Worm (Caenorhabditis elegans): ENCODE data around the gene T12C9.7.

The T12C9.7 gene

DNA sequence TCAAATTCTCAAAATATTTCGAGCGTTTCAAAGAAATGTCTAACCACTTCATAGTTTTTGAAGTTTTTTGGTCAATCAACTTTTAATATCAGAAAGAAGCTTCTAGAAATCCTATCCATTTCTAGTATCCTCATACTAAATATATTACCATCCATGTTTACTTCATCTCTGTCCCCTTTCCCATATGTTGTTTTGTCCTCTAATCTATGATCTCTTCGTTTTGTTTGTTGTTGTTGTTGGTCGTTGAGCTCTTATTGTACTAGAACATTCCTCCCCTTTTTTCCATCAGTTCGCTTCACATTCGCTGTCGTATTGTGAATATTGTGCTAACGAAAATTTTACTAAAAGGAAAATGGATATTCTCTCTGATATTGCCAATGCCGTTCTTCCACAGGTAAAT, 43.4 kb downstream of the T12C9.7 start, which contains the start of gene sod-5:
TSS of gene sod-5 (plus strand) at position 301 of the 400 bp plus-strand sequence.
- TF ChIP-seq B0310.2 (tag; optimal IDR thresholded peaks at IDR 0.05) (no peak), aly-1 (tag; optimal IDR thresholded peaks at IDR 0.05) (no peak), pes-1 (GFP tag; IDR thresholded peaks at IDR 0.05) (no peak), tbx-11 (GFP tag; IDR thresholded peaks at IDR 0.05) (no peak), scrt-1 (GFP tag; IDR thresholded peaks at IDR 0.05) (no peak), flt-1 (GFP tag; IDR thresholded peaks at IDR 0.05) (no peak), hnd-1 (tag; optimal IDR thresholded peaks at IDR 0.05) (no peak)

- TF ChIP-seq hnd-1 (tag; optimal IDR thresholded peaks at IDR 0.05), result no peak
- no peak for TF ChIP-seq hmg-4 (GFP tag; optimal IDR thresholded peaks at IDR 0.05)
- TF ChIP-seq flt-1 (GFP tag; IDR thresholded peaks at IDR 0.05), result no peak
- TF ChIP-seq ets-7 (tag; optimal IDR thresholded peaks at IDR 0.05), result no peak
- no peak for TF ChIP-seq ceh-13 (GFP tag; optimal IDR thresholded peaks at IDR 0.05)
- TF ChIP-seq scrt-1 (GFP tag; IDR thresholded peaks at IDR 0.05), result no peak
- no peak for TF ChIP-seq B0310.2 (tag; optimal IDR thresholded peaks at IDR 0.05)
- no peak for TF ChIP-seq aly-1 (tag; optimal IDR thresholded peaks at IDR 0.05)
Measured at ce11 chrII:4409650-4410049, 51.1 kb downstream of the T12C9.7 start.

Data from whole organism, early embryonic.